Worm (Caenorhabditis elegans): Measurements from ENCODE around the gene mrpl-50.

- TF ChIP-seq tbx-37 (GFP tag; conservative IDR thresholded peaks at IDR 0.05) (no peak), ama-1 (optimal IDR thresholded peaks at IDR 0.05) (no peak), aly-1 (tag; optimal IDR thresholded peaks at IDR 0.05) (no peak), sea-1 (GFP tag; conservative IDR thresholded peaks at IDR 0.05) (no peak), scrt-1 (GFP tag; IDR thresholded peaks at IDR 0.05) (no peak), flt-1 (GFP tag; IDR thresholded peaks at IDR 0.05) (no peak), hmbx-1 (tag; optimal IDR thresholded peaks at IDR 0.05) (no peak), tbx-11 (GFP tag; IDR thresholded peaks at IDR 0.05) (no peak), tra-4 (tag; optimal IDR thresholded peaks at IDR 0.05) (no peak), pes-1 (GFP tag; IDR thresholded peaks at IDR 0.05) (no peak), ceh-13 (GFP tag; optimal IDR thresholded peaks at IDR 0.05) (no peak), B0310.2 (tag; optimal IDR thresholded peaks at IDR 0.05) (no peak), ets-7 (tag; optimal IDR thresholded peaks at IDR 0.05) (no peak), F13C5.2 (tag; optimal IDR thresholded peaks at IDR 0.05) (no peak)
These were observed 17.7 kb upstream of the mrpl-50 start, which contains the start of gene B0457.4 for ce11 chrII:8911929-8912328.
